Worm (Caenorhabditis elegans) whole organism, L4/young adult: ENCODE results near the gene ceh-76.

ENCODE experiments used
- W03F9.2 ChIP-seq: fragments of 150-350 bp; optimal IDR thresholded peaks from 2 replicates; lab custom pipeline; 2014; ENCODE audit warnings: missing biosample characterization, missing genetic modification characterization
- him-1 ChIP-seq: sonication (generic microtip); optimal IDR thresholded peaks from 2 replicates; lab custom pipeline; 2016; ENCODE audit warnings: missing genotype, missing genetic modification reagents, missing genetic modification characterization, missing compliant biosample characterization

DNA sequence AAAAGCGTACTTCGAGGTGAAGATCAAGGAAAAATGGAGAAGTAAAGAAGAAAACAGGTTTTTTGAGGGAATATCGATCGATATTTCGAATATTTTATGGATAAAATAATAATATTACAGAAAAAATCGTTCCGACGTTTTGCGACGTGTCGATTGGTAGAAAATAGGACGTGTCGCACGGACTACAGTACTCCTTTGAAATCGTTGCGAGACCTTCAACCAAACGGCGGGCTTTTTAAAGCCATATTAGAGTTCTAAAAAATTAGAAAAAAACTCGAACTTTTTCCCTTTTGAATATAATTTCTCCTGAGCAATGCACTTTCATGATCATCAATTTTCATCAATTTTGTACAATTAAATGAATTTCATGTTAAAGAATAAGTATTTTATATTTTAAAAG is 15.6 kb upstream of the ceh-76 start, which contains the start of gene Y97E10AR.4:
- TF ChIP-seq W03F9.2 (no peak), him-1 (tag; lab: Kevin White, UChicago) (no peak)
